Worm (Caenorhabditis elegans): Measurements from ENCODE around the gene ftn-1.

ce11 chrV:7524447-7524846, 22.9 kb downstream of the ftn-1 start, which contains the start of gene C54F6.20:
- no peak for TF ChIP-seq nhr-25 (tag; optimal IDR thresholded peaks at IDR 0.05)
- TF ChIP-seq nhr-237 (tag; optimal IDR thresholded peaks at IDR 0.05): no peak
- TF ChIP-seq fos-1 (tag; optimal IDR thresholded peaks at IDR 0.05): no peak
- TF ChIP-seq elt-2 (tag; optimal IDR thresholded peaks at IDR 0.05): no peak
- no peak for TF ChIP-seq ceh-9 (tag; optimal IDR thresholded peaks at IDR 0.05)
- no peak for TF ChIP-seq nhr-77 (tag; optimal IDR thresholded peaks at IDR 0.05)
- TF ChIP-seq pha-4 (tag; optimal IDR thresholded peaks at IDR 0.05): no peak
- no peak for TF ChIP-seq ceh-16 (tag; optimal IDR thresholded peaks at IDR 0.05)
- no peak for TF ChIP-seq nhr-76 (tag; optimal IDR thresholded peaks at IDR 0.05)
- TF ChIP-seq unc-39 (tag; optimal IDR thresholded peaks at IDR 0.05): no peak
